Worm (Caenorhabditis elegans) whole organism, L1 larva: ENCODE results near the gene Y38C1BA.4.

ENCODE experiments used
- F16B12.6 ChIP-seq: fragments of 150-350 bp; optimal IDR thresholded peaks from 2 replicates; lab custom pipeline; 2014; ENCODE audit warnings: missing biosample characterization, missing genetic modification characterization
- Y116A8C.19 ChIP-seq: sonication (generic microtip); optimal IDR thresholded peaks from 2 replicates; lab custom pipeline; 2016; ENCODE audit warnings: missing compliant biosample characterization, missing genetic modification characterization, borderline replicate concordance
- blmp-1 ChIP-seq: fragments of 150-350 bp; optimal IDR thresholded peaks from 2 replicates; lab custom pipeline; 2014; ENCODE audit warnings: missing biosample characterization, missing genetic modification characterization
- ceh-88 ChIP-seq: fragments of 200-800 bp; sonication (Bioruptor generic); IDR thresholded peaks from 2 replicates; pipeline ENCODE4 v1.3.6; 2022; ENCODE audit warnings: missing genetic modification characterization, missing compliant biosample characterization
- dpl-1 ChIP-seq, 3 experiments: fragments of 150-350 bp in 2 of 3; sonication (generic microtip) in 1 of 3; optimal IDR thresholded peaks; 2 replicates each; lab custom pipeline; 2014 to 2017; ENCODE audit warnings: missing biosample characterization in 3 of 3, missing genetic modification characterization in 3 of 3, missing genetic modification reagents in 3 of 3
- elt-3 ChIP-seq, 6 experiments: fragments of 150-350 bp in 1 of 6; sonication (generic microtip); optimal IDR thresholded peaks; 2 replicates each; lab custom pipeline; 2017 to 2018; ENCODE audit warnings: missing biosample characterization in 6 of 6, missing genetic modification characterization in 6 of 6, inconsistent platforms in 1 of 6
- fkh-10 ChIP-seq: sonication (generic microtip); optimal IDR thresholded peaks from 2 replicates; lab custom pipeline; 2017; ENCODE audit warnings: missing biosample characterization, missing genetic modification reagents, missing genetic modification characterization
- fkh-8 ChIP-seq: sonication (generic microtip); optimal IDR thresholded peaks from 2 replicates; lab custom pipeline; 2016; ENCODE audit warnings: mild to moderate bottlenecking, missing genetic modification characterization, missing compliant biosample characterization
- lin-14 ChIP-seq: fragments of 200-800 bp; sonication (Bioruptor generic); optimal IDR thresholded peaks from 2 replicates; lab custom pipeline; 2018; ENCODE audit warnings: mild to moderate bottlenecking, missing genetic modification characterization, moderate library complexity, missing compliant biosample characterization
- lin-35 ChIP-seq, 2 experiments: fragments of 150-350 bp; optimal IDR thresholded peaks; 2 replicates each; lab custom pipeline; 2014; ENCODE audit warnings: missing biosample characterization in 2 of 2, missing genetic modification characterization in 2 of 2, missing genetic modification reagents in 2 of 2
- lsy-2 ChIP-seq, 2 experiments: fragments of 150-350 bp; optimal IDR thresholded peaks; 2 replicates each; lab custom pipeline; 2014; ENCODE audit warnings: missing biosample characterization in 2 of 2, missing genetic modification characterization in 2 of 2
- nhr-20 ChIP-seq: sonication (generic microtip); optimal IDR thresholded peaks from 2 replicates; lab custom pipeline; 2016; ENCODE audit warnings: mild to moderate bottlenecking, missing genetic modification characterization, missing compliant biosample characterization
- nhr-71 ChIP-seq: sonication (generic microtip); optimal IDR thresholded peaks from 2 replicates; lab custom pipeline; 2016; ENCODE audit warnings: mild to moderate bottlenecking, missing genetic modification characterization, moderate library complexity, missing compliant biosample characterization
- nhr-77 ChIP-seq: fragments of 150-350 bp; optimal IDR thresholded peaks from 2 replicates; lab custom pipeline; 2014; ENCODE audit warnings: missing biosample characterization, missing genetic modification characterization
- nhr-85 ChIP-seq: sonication (generic microtip); peaks from one replicate; lab custom pipeline; 2016; ENCODE audit warnings: missing genetic modification characterization, inconsistent platforms, missing compliant biosample characterization
- skn-1 ChIP-seq: fragments of 150-350 bp; optimal IDR thresholded peaks from 2 replicates; lab custom pipeline; 2014; ENCODE audit warnings: missing biosample characterization, missing genetic modification characterization
- snpc-4 ChIP-seq: fragments of 150-350 bp; optimal IDR thresholded peaks from 2 replicates; lab custom pipeline; 2014; ENCODE audit warnings: missing biosample characterization, missing genetic modification characterization
- snu-23 ChIP-seq: sonication (generic microtip); optimal IDR thresholded peaks from 2 replicates; lab custom pipeline; 2016; ENCODE audit warnings: missing genetic modification characterization, missing compliant biosample characterization
- swsn-7 ChIP-seq: sonication (generic microtip); optimal IDR thresholded peaks from 2 replicates; lab custom pipeline; 2016; ENCODE audit warnings: missing genetic modification characterization, missing compliant biosample characterization
- tlp-1 ChIP-seq: fragments of 150-350 bp; optimal IDR thresholded peaks from 2 replicates; lab custom pipeline; 2014; ENCODE audit warnings: missing biosample characterization, missing genetic modification characterization
- vab-15 ChIP-seq: sonication (generic microtip); optimal IDR thresholded peaks from 2 replicates; lab custom pipeline; 2017; ENCODE audit warnings: missing genotype, mild to moderate bottlenecking, missing genetic modification characterization, missing compliant biosample characterization
- zip-4 ChIP-seq: fragments of 200-800 bp; sonication (Bioruptor generic); optimal IDR thresholded peaks from 2 replicates; lab custom pipeline; 2018; ENCODE audit warnings: mild to moderate bottlenecking, missing genetic modification characterization, moderate library complexity, missing compliant biosample characterization

Gene Y38C1BA.4

ce11 chrIV:1867915-1868619, 46.4 kb downstream of the Y38C1BA.4 start:
- TF ChIP-seq Y116A8C.19 (tag; lab: Kevin White, UChicago) (no peak), ceh-88 (no peak), snu-23 (peak; percentile 20), lsy-2 (tag; optimal IDR thresholded peaks at IDR 0.05; lab: Kevin White, UChicago) (peak in 1 of 2 experiments; percentile 20), lin-35 (GFP tag; optimal IDR thresholded peaks at IDR 0.05; lab: Kevin White, UChicago) (peak in 1 of 2 experiments; percentile 35), fkh-8 (tag; lab: Kevin White, UChicago) (no peak), lin-14 (peak; percentile 32), nhr-71 (tag; lab: Kevin White, UChicago) (peak; percentile 4), snpc-4 (tag; lab: Kevin White, UChicago) (no peak), nhr-20 (tag; lab: Kevin White, UChicago) (peak; percentile 18), dpl-1 (GFP tag; optimal IDR thresholded peaks at IDR 0.05; lab: Kevin White, UChicago) (no peak), elt-3 (tag; optimal IDR thresholded peaks at IDR 0.05; lab: Kevin White, UChicago) (peak in 2 of 6 experiments; percentile 11 to 51), blmp-1 (tag; lab: Kevin White, UChicago) (peak; percentile 81)
- TF ChIP-seq, all 84 proteins: peak for 8

- TF ChIP-seq lin-35 (GFP tag; optimal IDR thresholded peaks at IDR 0.05; lab: Kevin White, UChicago) (peak in 1 of 2 experiments; percentile 2), skn-1 (tag; lab: Kevin White, UChicago) (no peak), swsn-7 (tag; lab: Kevin White, UChicago) (no peak), zip-4 (GFP tag; lab: Kevin White, UChicago) (no peak), lin-14 (peak; percentile 40), lsy-2 (tag; optimal IDR thresholded peaks at IDR 0.05; lab: Kevin White, UChicago) (peak in 1 of 2 experiments; percentile 37), fkh-10 (GFP tag; lab: Kevin White, UChicago) (no peak), nhr-77 (tag; lab: Kevin White, UChicago) (no peak), vab-15 (tag; lab: Kevin White, UChicago) (no peak), elt-3 (tag; optimal IDR thresholded peaks at IDR 0.05; lab: Kevin White, UChicago) (peak in 1 of 6 experiments; percentile 3), F16B12.6 (tag; lab: Kevin White, UChicago) (no peak), blmp-1 (tag; lab: Kevin White, UChicago) (peak; percentile 7), tlp-1 (tag; lab: Kevin White, UChicago) (no peak), dpl-1 (GFP tag; optimal IDR thresholded peaks at IDR 0.05; lab: Kevin White, UChicago) (peak; percentile 26 to 32 (median 28)), nhr-85 (tag; lab: Kevin White, UChicago) (peak; percentile 69)
Observed at ce11 chrIV:1868981-1869380, 47.3 kb downstream of the Y38C1BA.4 start.
